Worm (Caenorhabditis elegans): ENCODE data around the gene C56G2.5.

Gene C56G2.5

ce11 chrIII:6339919-6340434, 15.9 kb upstream of the C56G2.5 start, which contains the start of gene let-767:
Gene let-767, minus strand, starts transcription at chrIII:6339969.
- no peak for TF ChIP-seq elt-3 (tag; optimal IDR thresholded peaks at IDR 0.05)
- TF ChIP-seq fos-1 (tag; optimal IDR thresholded peaks at IDR 0.05), result peak; percentile 35
- TF ChIP-seq crh-2 (tag; optimal IDR thresholded peaks at IDR 0.05), result peak; percentile 27
- TF ChIP-seq gmeb-1 (tag; optimal IDR thresholded peaks at IDR 0.05), result peak; percentile 25
- TF ChIP-seq sma-9 (GFP tag; optimal IDR thresholded peaks at IDR 0.05), result peak; percentile 6
- TF ChIP-seq sma-9 (tag; optimal IDR thresholded peaks at IDR 0.05), result no peak

- TF ChIP-seq nhr-237 (tag; optimal IDR thresholded peaks at IDR 0.05), result no peak
- no peak for TF ChIP-seq elt-1 (tag; optimal IDR thresholded peaks at IDR 0.05)
- TF ChIP-seq gmeb-1 (tag; optimal IDR thresholded peaks at IDR 0.05), result no peak
- TF ChIP-seq nhr-21 (tag; optimal IDR thresholded peaks at IDR 0.05), result no peak
Observed at ce11 chrIII:6334364-6334763, 10.3 kb upstream of the C56G2.5 start.

- TF ChIP-seq crh-2 (tag; optimal IDR thresholded peaks at IDR 0.05) (no peak), snpc-4 (tag; optimal IDR thresholded peaks at IDR 0.05) (no peak), alr-1 (tag; optimal IDR thresholded peaks at IDR 0.05) (no peak), gmeb-1 (tag; optimal IDR thresholded peaks at IDR 0.05) (no peak)
Observed at ce11 chrIII:6331211-6331782, 7.3 kb upstream of the C56G2.5 start, which contains the start of gene C56G2.4. Gene C56G2.4, plus strand, starts transcription at chrIII:6331732.

- peak; percentile 71 for TF ChIP-seq sma-9 (GFP tag; optimal IDR thresholded peaks at IDR 0.05)
- TF ChIP-seq sma-9 (tag; optimal IDR thresholded peaks at IDR 0.05), result no peak
- no peak for TF ChIP-seq lin-11 (tag; optimal IDR thresholded peaks at IDR 0.05)
- TF ChIP-seq nhr-10 (tag; optimal IDR thresholded peaks at IDR 0.05), result no peak
- TF ChIP-seq ZK546.5 (tag; optimal IDR thresholded peaks at IDR 0.05), result no peak
- TF ChIP-seq mab-5 (tag; optimal IDR thresholded peaks at IDR 0.05), result no peak
Observed at ce11 chrIII:6317345-6317744, 6.7 kb downstream of the C56G2.5 start.

- TF ChIP-seq nhr-25 (tag; optimal IDR thresholded peaks at IDR 0.05) (no peak), sma-9 (GFP tag; optimal IDR thresholded peaks at IDR 0.05) (no peak), sma-9 (tag; optimal IDR thresholded peaks at IDR 0.05) (no peak), dmd-4 (tag; optimal IDR thresholded peaks at IDR 0.05) (no peak), elt-3 (tag; optimal IDR thresholded peaks at IDR 0.05) (no peak), lsy-2 (tag; optimal IDR thresholded peaks at IDR 0.05) (no peak), unc-62 (GFP tag; optimal IDR thresholded peaks at IDR 0.05) (no peak), mbf-1 (tag; optimal IDR thresholded peaks at IDR 0.05) (no peak), lin-39 (tag; optimal IDR thresholded peaks at IDR 0.05) (no peak), fos-1 (tag; optimal IDR thresholded peaks at IDR 0.05) (no peak), mab-5 (tag; optimal IDR thresholded peaks at IDR 0.05) (no peak)
Observed at ce11 chrIII:6316795-6317194, 7.2 kb downstream of the C56G2.5 start.

ce11 chrIII:6315515-6315914, 8.5 kb downstream of the C56G2.5 start:
- TF ChIP-seq lsy-2 (tag; optimal IDR thresholded peaks at IDR 0.05) (no peak), nhr-21 (tag; optimal IDR thresholded peaks at IDR 0.05) (no peak), Y55F3AM.14 (GFP tag; optimal IDR thresholded peaks at IDR 0.05) (no peak), nhr-12 (tag; optimal IDR thresholded peaks at IDR 0.05) (no peak), gmeb-1 (tag; optimal IDR thresholded peaks at IDR 0.05) (no peak), mdl-1 (tag; optimal IDR thresholded peaks at IDR 0.05) (no peak), lin-11 (tag; optimal IDR thresholded peaks at IDR 0.05) (no peak), nhr-25 (tag; optimal IDR thresholded peaks at IDR 0.05) (no peak), C34F6.9 (tag; optimal IDR thresholded peaks at IDR 0.05) (no peak), sma-3 (GFP tag; optimal IDR thresholded peaks at IDR 0.05) (no peak), alr-1 (tag; optimal IDR thresholded peaks at IDR 0.05) (no peak), elt-1 (tag; optimal IDR thresholded peaks at IDR 0.05) (no peak), mab-5 (tag; optimal IDR thresholded peaks at IDR 0.05) (no peak), ztf-4 (tag; optimal IDR thresholded peaks at IDR 0.05) (no peak), nhr-11 (tag; optimal IDR thresholded peaks at IDR 0.05) (no peak), skn-1 (tag; optimal IDR thresholded peaks at IDR 0.05) (no peak), elt-3 (tag; optimal IDR thresholded peaks at IDR 0.05) (no peak)

- TF ChIP-seq crh-2 (tag; optimal IDR thresholded peaks at IDR 0.05), result peak; percentile 35
- no peak for TF ChIP-seq ZK546.5 (tag; optimal IDR thresholded peaks at IDR 0.05)
Observed at ce11 chrIII:6312244-6312643, 11.8 kb downstream of the C56G2.5 start.

Measured in whole organism, L2 larva.